Worm (Caenorhabditis elegans): Measurements from ENCODE around the gene srlf-7.
A peak's percentile ranks its signal among the peaks of the same experiment; 100 is the strongest.

The srlf-7 gene

DNA sequence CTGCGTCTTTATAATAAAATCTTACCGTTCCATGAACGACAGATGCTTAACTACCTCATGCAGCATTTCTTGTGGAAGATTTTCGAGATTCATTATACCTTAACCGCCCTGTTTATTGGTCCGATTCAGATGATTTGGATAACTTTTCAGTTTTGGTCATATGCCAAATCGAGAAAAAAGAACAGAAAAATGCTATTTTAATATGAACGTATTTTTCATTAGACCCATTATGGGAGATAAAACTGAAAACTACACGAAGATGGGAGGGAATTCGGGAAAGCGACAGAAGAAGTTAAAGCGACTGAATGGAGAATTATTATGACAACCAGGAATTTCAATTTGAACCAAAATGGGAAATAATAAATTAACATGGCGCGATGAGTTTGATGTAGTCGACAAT, 38.0 kb downstream of the srlf-7 start, which contains the start of gene R13A1.10:
Gene R13A1.10 (minus strand): TSS at position 101 of the 400 bp plus-strand sequence.
- no peak for TF ChIP-seq D1046.2 (GFP tag; IDR thresholded peaks at IDR 0.05)
- TF ChIP-seq F49E8.2 (tag; optimal IDR thresholded peaks at IDR 0.05; ENCODE audit: borderline replicate concordance): no peak
- 0 out of 2 replicates have a peak, but pooled peaks have one; percentile 17 for TF ChIP-seq snpc-1.2 (GFP tag; IDR thresholded peaks at IDR 0.05)
- no peak for TF ChIP-seq aha-1 (tag)
- TF ChIP-seq mdt-29 (GFP tag; IDR thresholded peaks at IDR 0.05): no peak
- peak; percentile 25; the same call in 1 of the 2 replicates for TF ChIP-seq lin-38 (GFP tag; IDR thresholded peaks at IDR 0.05)

- TF ChIP-seq lin-38 (GFP tag; IDR thresholded peaks at IDR 0.05) (no peak), lin-1 (GFP tag; IDR thresholded peaks at IDR 0.05) (no peak), F49E8.2 (tag; optimal IDR thresholded peaks at IDR 0.05; ENCODE audit: borderline replicate concordance) (no peak), Y75B8A.6 (GFP tag; IDR thresholded peaks at IDR 0.05) (no peak), madf-5 (GFP tag; IDR thresholded peaks at IDR 0.05) (no peak), sdz-12 (GFP tag; optimal IDR thresholded peaks at IDR 0.05) (no peak), nhr-111 (GFP tag; optimal IDR thresholded peaks at IDR 0.05) (no peak), mdl-1 (tag; optimal IDR thresholded peaks at IDR 0.05) (no peak), jun-1 (tag; optimal IDR thresholded peaks at IDR 0.05) (no peak), nhr-25 (tag; optimal IDR thresholded peaks at IDR 0.05; ENCODE audit: borderline replicate concordance, insufficient read depth) (no peak), hlh-30 (tag; optimal IDR thresholded peaks at IDR 0.05; ENCODE audit: insufficient read depth) (no peak), ZK546.5 (tag; optimal IDR thresholded peaks at IDR 0.05) (no peak), set-16 (GFP tag; IDR thresholded peaks at IDR 0.05) (no peak), ceh-62 (tag; optimal IDR thresholded peaks at IDR 0.05) (no peak), nhr-48 (tag; optimal IDR thresholded peaks at IDR 0.05) (no peak), ztf-7 (tag; optimal IDR thresholded peaks at IDR 0.05) (no peak), ztf-11 (tag; optimal IDR thresholded peaks at IDR 0.05) (no peak), daf-12 (tag; optimal IDR thresholded peaks at IDR 0.05) (no peak)
Measured at ce11 chrIV:7228208-7228607, 39.1 kb downstream of the srlf-7 start, which contains the start of gene D2024.5. Gene D2024.5 (minus strand): TSS chrIV:7228308.

DNA sequence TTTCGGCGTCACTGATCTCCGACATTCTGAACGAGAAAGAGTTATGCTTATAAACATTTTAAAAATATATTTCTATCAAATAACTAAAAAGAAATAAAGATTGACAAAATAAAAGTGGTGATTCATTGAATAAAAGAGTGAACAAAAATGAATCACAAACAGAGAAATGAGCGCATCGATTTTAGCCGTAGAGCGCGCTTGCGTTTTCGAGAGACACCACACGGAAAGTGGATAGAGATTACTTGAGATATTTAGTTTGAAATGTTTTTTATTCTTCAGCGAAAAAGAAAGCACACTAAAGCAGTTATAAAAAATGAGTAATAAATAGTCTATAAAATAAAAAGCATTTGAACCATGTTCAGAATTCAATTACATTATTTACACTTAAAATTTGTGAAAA, 41.1 kb downstream of the srlf-7 start, which contains the start of gene cap-1:
Gene cap-1 (minus strand): TSS at position 26 of the 400 bp plus-strand sequence.
- TF ChIP-seq madf-5 (GFP tag; IDR thresholded peaks at IDR 0.05) (no peak), zfp-2 (tag; optimal IDR thresholded peaks at IDR 0.05) (no peak), Y5F2A.4 (GFP tag; optimal IDR thresholded peaks at IDR 0.05) (no peak), F37D6.2 (tag; optimal IDR thresholded peaks at IDR 0.05) (no peak), dmd-8 (GFP tag; IDR thresholded peaks at IDR 0.05) (no peak), tra-1 (GFP tag; IDR thresholded peaks at IDR 0.05) (no peak), vab-7 (GFP tag; IDR thresholded peaks at IDR 0.05) (no peak), dmd-6 (GFP tag; IDR thresholded peaks at IDR 0.05) (0 out of 2 replicates have a peak, but pooled peaks have one; percentile 29), duxl-1 (tag; optimal IDR thresholded peaks at IDR 0.05; ENCODE audit: poor library complexity) (no peak), dve-1 (tag; optimal IDR thresholded peaks at IDR 0.05; ENCODE audit: insufficient read depth) (peak; percentile 86), zip-2 (tag; optimal IDR thresholded peaks at IDR 0.05) (no peak), nhr-102 (tag; optimal IDR thresholded peaks at IDR 0.05) (no peak), hmg-1.1 (GFP tag; IDR thresholded peaks at IDR 0.05) (no peak), egl-43 (GFP tag; IDR thresholded peaks at IDR 0.05) (no peak), F44E2.7 (GFP tag; IDR thresholded peaks at IDR 0.05) (no peak), pqm-1 (tag; optimal IDR thresholded peaks at IDR 0.05) (peak; percentile 37), F10B5.3 (tag; optimal IDR thresholded peaks at IDR 0.05) (no peak), hlh-11 (tag; optimal IDR thresholded peaks at IDR 0.05) (peak; percentile 45), tag-97 (GFP tag; IDR thresholded peaks at IDR 0.05) (no peak), unc-39 (tag; optimal IDR thresholded peaks at IDR 0.05) (no peak), spr-3 (GFP tag; optimal IDR thresholded peaks at IDR 0.05) (no peak), ama-1 (optimal IDR thresholded peaks at IDR 0.05) (no peak), fos-1 (tag; optimal IDR thresholded peaks at IDR 0.05) (no peak), lir-3 (tag; optimal IDR thresholded peaks at IDR 0.05) (no peak), set-16 (GFP tag; IDR thresholded peaks at IDR 0.05) (no peak), T26A8.4 (GFP tag; IDR thresholded peaks at IDR 0.05) (no peak), hif-1 (tag; optimal IDR thresholded peaks at IDR 0.05) (peak in 1 of 2 experiments; percentile 60), F49E8.2 (tag; optimal IDR thresholded peaks at IDR 0.05; ENCODE audit: borderline replicate concordance) (no peak), ZK546.5 (tag; optimal IDR thresholded peaks at IDR 0.05) (no peak), Y48G9A.11 (GFP tag; IDR thresholded peaks at IDR 0.05) (no peak)
